Fruit fly (Drosophila melanogaster) whole organism, embryonic: ENCODE results near the gene CG6567.

Experiments used
- Antp ChIP-seq: fragments of 200-800 bp; sonication (Bioruptor generic); optimal IDR thresholded peaks from 3 replicates; lab custom pipeline; 2016; ENCODE audit warnings: missing biosample characterization, missing genetic modification characterization
- CG10366 ChIP-seq: fragments of 200-800 bp; sonication (Bioruptor generic); IDR thresholded peaks from 2 replicates; pipeline ENCODE4 v1.3.6; 2022; ENCODE audit warnings: missing biosample characterization, missing genetic modification characterization
- CG11247 ChIP-seq: fragments of 200-800 bp; sonication (Bioruptor generic); IDR thresholded peaks from 2 replicates; pipeline ENCODE4 v1.3.6; 2022; ENCODE audit warnings: missing biosample characterization, missing genetic modification characterization
- CG12659 ChIP-seq: fragments of 200-800 bp; sonication (Bioruptor generic); optimal IDR thresholded peaks from 3 replicates; lab custom pipeline; 2017; ENCODE audit warnings: mild to moderate bottlenecking, missing biosample characterization, missing genetic modification reagents, missing genetic modification characterization
- CG13624 ChIP-seq: fragments of 200-800 bp; sonication (Bioruptor generic); optimal IDR thresholded peaks from 2 replicates; lab custom pipeline; 2016; ENCODE audit warnings: missing biosample characterization, missing genetic modification characterization
- CG15073 ChIP-seq: fragments of 200-800 bp; sonication (Bioruptor generic); optimal IDR thresholded peaks from 2 replicates; lab custom pipeline; 2016; ENCODE audit warnings: missing biosample characterization, missing genetic modification characterization
- CG15514 ChIP-seq: fragments of 200-800 bp; sonication (Bioruptor generic); optimal IDR thresholded peaks from 3 replicates; lab custom pipeline; 2017; ENCODE audit warnings: missing biosample characterization, missing genetic modification characterization, mild to moderate bottlenecking, moderate library complexity, missing genetic modification reagents
- CG1603 ChIP-seq: fragments of 200-800 bp; sonication (Bioruptor generic); optimal IDR thresholded peaks from 2 replicates; lab custom pipeline; 2019; ENCODE audit warnings: missing biosample characterization, mild to moderate bottlenecking, missing genetic modification characterization, moderate library complexity
- CG17328 ChIP-seq: fragments of 200-800 bp; sonication (Bioruptor generic); IDR thresholded peaks from 2 replicates; pipeline ENCODE4 v1.3.6; 2022; ENCODE audit warnings: missing biosample characterization, missing genetic modification characterization
- CG17385 ChIP-seq: fragments of 200-800 bp; sonication (Bioruptor generic); optimal IDR thresholded peaks from 3 replicates; lab custom pipeline; 2018; ENCODE audit warnings: missing biosample characterization, mild to moderate bottlenecking, missing genetic modification characterization
- CG2120 ChIP-seq: fragments of 200-800 bp; sonication (Bioruptor generic); optimal IDR thresholded peaks from 3 replicates; lab custom pipeline; 2016; ENCODE audit warnings: missing biosample characterization, missing genetic modification characterization
- CG3065 ChIP-seq: fragments of 200-800 bp; sonication (Bioruptor generic); optimal IDR thresholded peaks from 2 replicates; lab custom pipeline; 2016; ENCODE audit warnings: missing biosample characterization, missing genetic modification characterization
- CG34422 ChIP-seq: fragments of 200-800 bp; sonication (Bioruptor generic); IDR thresholded peaks from 3 replicates; pipeline ENCODE4 v1.3.6; 2022; ENCODE audit warnings: missing biosample characterization, missing genetic modification characterization
- CG3847 ChIP-seq: fragments of 200-800 bp; sonication (Bioruptor generic); IDR thresholded peaks from 2 replicates; pipeline ENCODE4 v1.3.6; 2022; ENCODE audit warnings: missing biosample characterization, missing genetic modification characterization
- CG6689 ChIP-seq: fragments of 200-800 bp; sonication (Bioruptor generic); IDR thresholded peaks from 2 replicates; pipeline ENCODE4 v1.3.6; 2022; ENCODE audit warnings: missing biosample characterization, missing genetic modification characterization
- CG7271 ChIP-seq: fragments of 200-800 bp; sonication (Bioruptor generic); optimal IDR thresholded peaks from 2 replicates; lab custom pipeline; 2018; ENCODE audit warnings: missing biosample characterization, mild to moderate bottlenecking, missing genetic modification characterization, moderate library complexity
- CG8089 ChIP-seq: fragments of 200-800 bp; sonication (Bioruptor generic); optimal IDR thresholded peaks from 3 replicates; lab custom pipeline; 2016; ENCODE audit warnings: missing biosample characterization, missing genetic modification characterization
- CG8281 ChIP-seq: fragments of 200-800 bp; sonication (Bioruptor generic); optimal IDR thresholded peaks from 2 replicates; lab custom pipeline; 2018; ENCODE audit warnings: missing biosample characterization, mild to moderate bottlenecking, missing genetic modification characterization, moderate library complexity
- CG9932 ChIP-seq: fragments of 200-800 bp; sonication (Bioruptor generic); IDR thresholded peaks from 2 replicates; pipeline ENCODE4 v1.3.6; 2022; ENCODE audit warnings: missing biosample characterization, missing genetic modification characterization
- CHES-1-like ChIP-seq: fragments of 200-800 bp; sonication (Bioruptor generic); optimal IDR thresholded peaks from 2 replicates; lab custom pipeline; 2016; ENCODE audit warnings: missing biosample characterization, missing genetic modification characterization
- D ChIP-seq, 2 experiments: fragments of 200-800 bp in 1 of 2; fragments of >200 bp in 1 of 2; sonication (Bioruptor generic) in 1 of 2; optimal IDR thresholded peaks; 2 replicates in 1 of 2; 3 replicates in 1 of 2; lab custom pipeline; 2017; ENCODE audit warnings: mild to moderate bottlenecking in 1 of 2, missing biosample characterization in 1 of 2, missing genetic modification characterization in 1 of 2, missing genetic modification reagents in 1 of 2
- Dll ChIP-seq: fragments of 200-800 bp; sonication (Bioruptor generic); IDR thresholded peaks from 4 replicates; pipeline ENCODE4 v1.3.6; 2022; ENCODE audit warnings: missing biosample characterization, missing genetic modification characterization; ENCODE audit not compliant: partially characterized antibody
- Elba2 ChIP-seq: fragments of 200-800 bp; sonication (Bioruptor generic); optimal IDR thresholded peaks from 3 replicates; lab custom pipeline; 2016; ENCODE audit warnings: missing biosample characterization, missing genetic modification characterization
- Fer3 ChIP-seq: fragments of 200-800 bp; sonication (Bioruptor generic); optimal IDR thresholded peaks from 2 replicates; lab custom pipeline; 2018; ENCODE audit warnings: missing biosample characterization, mild to moderate bottlenecking, missing genetic modification characterization, moderate library complexity
- GATAe ChIP-seq: fragments of 200-800 bp; sonication (Bioruptor generic); conservative IDR thresholded peaks from 2 replicates; pipeline ENCODE4 v1.3.6; 2022; ENCODE audit warnings: missing biosample characterization, missing genetic modification characterization
- Hey ChIP-seq: fragments of 200-800 bp; sonication (Bioruptor generic); optimal IDR thresholded peaks from 3 replicates; lab custom pipeline; 2018; ENCODE audit warnings: missing biosample characterization, mild to moderate bottlenecking, missing genetic modification characterization
- Hr78 ChIP-seq, 2 experiments: fragments of 200-800 bp in 1 of 2; fragments of >200 bp in 1 of 2; sonication (Bioruptor generic) in 1 of 2; optimal IDR thresholded peaks; 2 replicates each; lab custom pipeline; 2017 to 2019; ENCODE audit warnings: missing biosample characterization in 2 of 2, missing genetic modification characterization in 2 of 2, mild to moderate bottlenecking in 1 of 2, moderate library complexity in 1 of 2
- Jarid2 ChIP-seq: fragments of 200-800 bp; sonication (Bioruptor generic); optimal IDR thresholded peaks from 3 replicates; lab custom pipeline; 2017; ENCODE audit warnings: mild to moderate bottlenecking, missing biosample characterization, missing genetic modification reagents, missing genetic modification characterization
- MESR4 ChIP-seq: fragments of 200-800 bp; sonication (Bioruptor generic); optimal IDR thresholded peaks from 2 replicates; lab custom pipeline; 2018; ENCODE audit warnings: missing biosample characterization, mild to moderate bottlenecking, missing genetic modification characterization, moderate library complexity
- Ravus ChIP-seq: fragments of 200-800 bp; sonication (Bioruptor generic); IDR thresholded peaks from 2 replicates; pipeline ENCODE4 v1.3.6; 2022; ENCODE audit warnings: missing biosample characterization, missing genetic modification characterization
- Vsx1 ChIP-seq: fragments of 200-800 bp; sonication (Bioruptor generic); optimal IDR thresholded peaks from 2 replicates; lab custom pipeline; 2017; ENCODE audit warnings: missing biosample characterization, mild to moderate bottlenecking, missing genetic modification characterization, missing genetic modification reagents
- chinmo ChIP-seq: fragments of 200-800 bp; sonication (Bioruptor generic); IDR thresholded peaks from 4 replicates; pipeline ENCODE4 v1.3.6; 2022; ENCODE audit warnings: missing biosample characterization, missing genetic modification characterization; ENCODE audit not compliant: partially characterized antibody
- danr ChIP-seq: fragments of 200-800 bp; sonication (Bioruptor generic); IDR thresholded peaks from 2 replicates; pipeline ENCODE4 v1.3.6; 2022; ENCODE audit warnings: missing biosample characterization, missing genetic modification characterization
- dimm ChIP-seq: fragments of 200-800 bp; sonication (Bioruptor generic); IDR thresholded peaks from 2 replicates; pipeline ENCODE4 v1.3.6; 2022; ENCODE audit warnings: missing biosample characterization, missing genetic modification characterization
- gcm2 ChIP-seq: fragments of 200-800 bp; sonication (Bioruptor generic); optimal IDR thresholded peaks from 2 replicates; lab custom pipeline; 2016; ENCODE audit warnings: missing biosample characterization, missing genetic modification characterization
- gfzf ChIP-seq: fragments of 200-800 bp; sonication (Bioruptor generic); optimal IDR thresholded peaks from 2 replicates; lab custom pipeline; 2016; ENCODE audit warnings: missing biosample characterization, mild to moderate bottlenecking, missing genetic modification characterization, moderate library complexity
- grn ChIP-seq: fragments of 200-800 bp; sonication (Bioruptor generic); optimal IDR thresholded peaks from 3 replicates; lab custom pipeline; 2017; ENCODE audit warnings: missing biosample characterization, missing genetic modification characterization
- klu ChIP-seq: fragments of 200-800 bp; sonication (Bioruptor generic); IDR thresholded peaks from 2 replicates; pipeline ENCODE4 v1.3.6; 2022; ENCODE audit warnings: missing biosample characterization, missing genetic modification characterization
- knrl ChIP-seq: fragments of 200-800 bp; sonication (Bioruptor generic); IDR thresholded peaks from 3 replicates; pipeline ENCODE4 v1.3.6; 2022; ENCODE audit warnings: missing biosample characterization, missing genetic modification characterization; ENCODE audit not compliant: partially characterized antibody
- org-1 ChIP-seq: fragments of 200-800 bp; sonication (Bioruptor generic); optimal IDR thresholded peaks from 2 replicates; lab custom pipeline; 2017; ENCODE audit warnings: missing biosample characterization, missing genetic modification characterization
- phol ChIP-seq: fragments of 200-800 bp; sonication (Bioruptor generic); optimal IDR thresholded peaks from 3 replicates; lab custom pipeline; 2018; ENCODE audit warnings: missing biosample characterization, mild to moderate bottlenecking, missing genetic modification characterization, moderate library complexity
- pzg ChIP-seq: fragments of 200-800 bp; sonication (Bioruptor generic); optimal IDR thresholded peaks from 3 replicates; lab custom pipeline; 2018; ENCODE audit warnings: missing biosample characterization, mild to moderate bottlenecking, missing genetic modification characterization, moderate library complexity
- sug ChIP-seq: fragments of 200-800 bp; optimal IDR thresholded peaks from 2 replicates; lab custom pipeline; 2019; ENCODE audit warnings: missing biosample characterization, mild to moderate bottlenecking, missing genetic modification characterization, moderate library complexity
- tna ChIP-seq: fragments of 200-800 bp; sonication (Bioruptor generic); IDR thresholded peaks from 2 replicates; pipeline ENCODE4 v1.3.6; 2022; ENCODE audit warnings: missing biosample characterization, missing genetic modification characterization; ENCODE audit not compliant: partially characterized antibody
- vnd ChIP-seq: fragments of 200-800 bp; sonication (Bioruptor generic); IDR thresholded peaks from 3 replicates; pipeline ENCODE4 v1.3.6; 2022; ENCODE audit warnings: missing biosample characterization, missing genetic modification characterization; ENCODE audit not compliant: partially characterized antibody
- vvl ChIP-seq: fragments of 200-800 bp; sonication (Bioruptor generic); IDR thresholded peaks from 2 replicates; pipeline ENCODE4 v1.3.6; 2022; ENCODE audit warnings: missing biosample characterization, missing genetic modification characterization
- wdn ChIP-seq: fragments of 200-800 bp; sonication (Bioruptor generic); IDR thresholded peaks from 2 replicates; pipeline ENCODE4 v1.3.6; 2022; ENCODE audit warnings: missing biosample characterization, missing genetic modification characterization
- zen ChIP-seq: fragments of 200-800 bp; sonication (Bioruptor generic); optimal IDR thresholded peaks from 3 replicates; lab custom pipeline; 2018; ENCODE audit warnings: missing biosample characterization, mild to moderate bottlenecking, missing genetic modification characterization, moderate library complexity
- zen2 ChIP-seq: fragments of 200-800 bp; sonication (Bioruptor generic); IDR thresholded peaks from 3 replicates; pipeline ENCODE4 v1.3.6; 2022; ENCODE audit warnings: missing biosample characterization, missing genetic modification characterization; ENCODE audit not compliant: partially characterized antibody

Gene CG6567

dm6 chr3R:10854243-10854874, at the start of gene CG6567, which contains the start of gene CG4511:
TSS of gene CG6567 (minus strand) at chr3R:10854451.
TSS of gene CG4511 (plus strand) at chr3R:10854501.
- no peak for TF ChIP-seq wdn (GFP tag; lab: Robert Waterston, UW)
- no peak for TF ChIP-seq gcm2 (GFP tag; lab: Kevin White, UChicago)
- TF ChIP-seq CG6689 (GFP tag; lab: Robert Waterston, UW), result no peak
- TF ChIP-seq CG11247 (GFP tag; lab: Robert Waterston, UW), result no peak
- no peak for TF ChIP-seq CG8089
- TF ChIP-seq vvl, result no peak
- no peak for TF ChIP-seq CG2120
- no peak for TF ChIP-seq Fer3 (tag; lab: Kevin White, UChicago)
- no peak for TF ChIP-seq tna (GFP tag; lab: Robert Waterston, UW)
- TF ChIP-seq CG3065, result no peak
- no peak for TF ChIP-seq CG9932 (GFP tag; lab: Robert Waterston, UW)
- no peak; the same call in 1 of the 2 replicates for TF ChIP-seq CG3847 (GFP tag; lab: Robert Waterston, UW)
- TF ChIP-seq CG7271 (tag; lab: Kevin White, UChicago), result no peak
- no peak for TF ChIP-seq zen (tag; lab: Kevin White, UChicago)
- TF ChIP-seq CG15073, result no peak
- TF ChIP-seq CG17328 (GFP tag; lab: Robert Waterston, UW), result no peak
- TF ChIP-seq Hr78 (GFP tag; optimal IDR thresholded peaks at IDR 0.05; lab: Kevin White, UChicago), result no peak
- no peak for TF ChIP-seq Jarid2 (GFP tag; lab: Kevin White, UChicago)
- TF ChIP-seq CG12659 (GFP tag; lab: Kevin White, UChicago), result peak; percentile 55
- TF ChIP-seq pzg (GFP tag; lab: Kevin White, UChicago), result peak; percentile 80
- peak; percentile 55 for TF ChIP-seq CG1603
- peak; percentile 21 for TF ChIP-seq phol (tag; lab: Kevin White, UChicago)
- TF ChIP-seq CG15514 (GFP tag; lab: Kevin White, UChicago), result peak; percentile 44
- no peak for TF ChIP-seq klu (GFP tag; lab: Robert Waterston, UW)
- no peak for TF ChIP-seq danr
- TF ChIP-seq grn (GFP tag; lab: Kevin White, UChicago), result peak; percentile 93
- no peak for TF ChIP-seq Vsx1 (GFP tag; lab: Kevin White, UChicago)
- no peak for TF ChIP-seq Ravus (GFP tag; lab: Robert Waterston, UW)
- TF ChIP-seq GATAe (GFP tag; lab: Robert Waterston, UW), result no peak
- TF ChIP-seq zen2 (GFP tag; lab: Robert Waterston, UW), result no peak
- TF ChIP-seq Dll (GFP tag; lab: Robert Waterston, UW), result 0 out of 4 replicates have a peak, but pooled peaks have one; percentile 35
- TF ChIP-seq gfzf (GFP tag; lab: Kevin White, UChicago), result peak; percentile 93
- TF ChIP-seq CG13624, result no peak
- TF ChIP-seq Elba2 (GFP tag; lab: Kevin White, UChicago), result peak; percentile 77
- peak; percentile 38 for TF ChIP-seq CHES-1-like (GFP tag; lab: Kevin White, UChicago)
- TF ChIP-seq chinmo (GFP tag; lab: Robert Waterston, UW), result no peak
- no peak for TF ChIP-seq D (optimal IDR thresholded peaks at IDR 0.05; lab: Kevin White, UChicago)
- no peak for TF ChIP-seq D (GFP tag; optimal IDR thresholded peaks at IDR 0.05; lab: Kevin White, UChicago)
- peak; percentile 35; the same call in 1 of the 3 replicates for TF ChIP-seq knrl
- TF ChIP-seq org-1 (GFP tag; lab: Kevin White, UChicago), result no peak
- TF ChIP-seq vnd, result no peak
- no peak for TF ChIP-seq dimm
- TF ChIP-seq CG10366 (GFP tag; lab: Robert Waterston, UW), result no peak
- TF ChIP-seq sug (tag; lab: Kevin White, UChicago), result peak; percentile 48
- TF ChIP-seq Hey, result no peak
- TF ChIP-seq MESR4 (GFP tag; lab: Kevin White, UChicago), result peak; percentile 68
- no peak for TF ChIP-seq CG8281 (tag; lab: Kevin White, UChicago)
- peak; percentile 80; the same call in 1 of the 3 replicates for TF ChIP-seq CG34422
- TF ChIP-seq Antp (GFP tag; lab: Kevin White, UChicago), result no peak
- no peak for TF ChIP-seq CG17385
